Fruit fly (Drosophila melanogaster) S2 (cell line): Measurements from ENCODE around the gene Trf4-1.

Experiments used
- CG8478 ChIP-seq: fragments of >200 bp; optimal IDR thresholded peaks from 2 replicates; lab custom pipeline; 2018
- CTCF ChIP-seq, 2 experiments: fragments of >200 bp; optimal IDR thresholded peaks; 2 replicates each; lab custom pipeline; 2018

- TF ChIP-seq CG8478 (no peak), CTCF (optimal IDR thresholded peaks at IDR 0.05; lab: Kevin White, UChicago) (no peak)
These were observed 42.0 kb upstream of the Trf4-1 start for dm6 chrX:8518025-8518661.
